Fruit fly (Drosophila melanogaster): ENCODE results near the gene velo.

The velo gene

DNA sequence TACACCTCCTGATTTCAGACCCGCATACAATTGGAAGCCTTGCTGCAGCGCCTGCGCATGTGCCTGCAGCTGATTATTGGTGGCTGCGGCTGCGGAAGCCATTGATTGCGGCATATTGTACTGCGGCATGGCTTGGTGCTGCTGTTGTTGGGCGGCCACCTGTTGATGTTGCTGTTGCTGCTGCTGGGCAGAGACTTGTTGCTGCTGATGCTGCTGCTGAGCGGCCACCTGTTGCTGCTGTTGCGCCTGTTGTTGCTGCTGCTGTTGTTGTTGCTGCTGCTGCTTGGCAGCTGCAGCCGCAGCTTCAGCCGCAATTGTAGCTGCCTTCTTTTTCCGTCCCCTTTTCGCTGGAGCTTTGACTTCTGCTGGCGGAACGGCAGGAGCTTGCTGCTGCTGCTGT is 21.5 kb downstream of the velo start:
- no peak for TF ChIP-seq ttk (optimal IDR thresholded peaks at IDR 0.05)
- no peak for TF ChIP-seq psq (optimal IDR thresholded peaks at IDR 0.05)
- no peak for TF ChIP-seq Sin3A (optimal IDR thresholded peaks at IDR 0.05)
- TF ChIP-seq insv (optimal IDR thresholded peaks at IDR 0.05) = no peak
- TF ChIP-seq h (optimal IDR thresholded peaks at IDR 0.05) = no peak
- TF ChIP-seq Myc (optimal IDR thresholded peaks at IDR 0.05) = no peak

DNA sequence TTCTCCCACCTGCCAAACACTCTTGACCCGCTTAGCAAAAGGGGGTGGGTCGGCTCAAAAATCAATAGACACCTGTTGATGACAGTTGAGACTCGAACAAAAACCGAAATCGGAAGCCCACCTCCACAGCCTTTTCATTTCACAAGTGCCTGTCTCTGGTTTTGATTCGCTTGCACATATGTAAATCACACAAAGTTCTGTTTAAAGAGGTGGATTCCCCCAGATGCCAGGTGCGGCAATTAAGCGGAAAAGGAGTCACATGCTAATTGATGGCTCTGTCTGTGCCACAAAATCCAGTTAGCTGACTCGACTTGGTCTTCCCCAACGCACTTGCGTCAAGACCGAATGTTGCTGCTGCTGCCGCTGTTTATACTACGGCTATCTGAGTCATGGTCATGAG is 28.0 kb downstream of the velo start:
- TF ChIP-seq ttk (optimal IDR thresholded peaks at IDR 0.05) = no peak

DNA sequence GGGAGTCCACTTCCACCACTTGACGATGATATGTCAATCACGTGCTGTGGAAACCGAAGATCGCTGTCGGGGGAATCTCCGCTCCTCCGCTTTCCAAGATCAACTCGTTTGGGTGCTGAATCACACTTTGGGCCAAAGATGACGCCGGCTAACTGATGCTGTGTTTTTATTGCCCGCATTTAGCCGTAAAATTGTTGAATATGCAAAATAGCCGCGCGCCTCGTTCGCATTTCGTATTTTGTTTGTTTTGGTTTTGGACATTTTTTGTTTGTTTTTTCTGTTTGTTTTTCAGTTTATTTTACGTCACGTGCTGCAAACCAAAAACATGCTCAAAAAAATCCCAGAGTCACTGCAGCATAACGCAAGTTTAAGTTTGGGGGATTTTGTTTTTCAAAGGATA is 29.2 kb downstream of the velo start:
- TF ChIP-seq insv (optimal IDR thresholded peaks at IDR 0.05) (no peak), Sin3A (optimal IDR thresholded peaks at IDR 0.05) (no peak), psq (optimal IDR thresholded peaks at IDR 0.05) (no peak), h (optimal IDR thresholded peaks at IDR 0.05) (no peak), ttk (optimal IDR thresholded peaks at IDR 0.05) (no peak), Myc (optimal IDR thresholded peaks at IDR 0.05) (no peak)

DNA sequence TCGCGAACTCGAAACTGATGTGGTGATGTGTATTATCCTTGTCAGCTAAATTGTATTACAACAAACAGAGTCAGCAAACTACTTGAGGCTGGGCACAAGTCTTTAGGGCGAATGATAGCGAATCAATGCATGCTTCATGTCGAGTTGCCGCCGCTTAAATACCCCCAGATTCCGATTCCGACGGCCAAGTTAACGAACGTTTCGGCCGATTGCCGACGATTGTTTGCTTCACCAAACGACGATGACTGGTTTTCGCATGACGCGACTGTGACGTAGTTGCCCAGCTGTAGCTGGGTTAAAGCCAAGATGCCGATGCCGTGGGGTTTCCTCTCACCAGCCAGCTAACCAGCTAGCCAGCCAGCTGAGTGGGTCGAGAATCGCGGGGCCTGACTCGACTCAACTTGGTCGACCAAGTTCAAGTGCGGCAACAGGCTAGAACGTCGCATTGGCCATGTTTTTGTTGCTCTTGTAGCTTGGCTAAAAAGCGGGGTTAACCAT is 33.1 kb downstream of the velo start, which contains the start of gene ple:
Gene ple (minus strand): TSS at position 134 of the 498 bp plus-strand sequence.
- TF ChIP-seq psq (optimal IDR thresholded peaks at IDR 0.05) = no peak
- TF ChIP-seq Sin3A (optimal IDR thresholded peaks at IDR 0.05) = no peak
- TF ChIP-seq h (optimal IDR thresholded peaks at IDR 0.05) = no peak
- no peak for TF ChIP-seq Myc (optimal IDR thresholded peaks at IDR 0.05)

DNA sequence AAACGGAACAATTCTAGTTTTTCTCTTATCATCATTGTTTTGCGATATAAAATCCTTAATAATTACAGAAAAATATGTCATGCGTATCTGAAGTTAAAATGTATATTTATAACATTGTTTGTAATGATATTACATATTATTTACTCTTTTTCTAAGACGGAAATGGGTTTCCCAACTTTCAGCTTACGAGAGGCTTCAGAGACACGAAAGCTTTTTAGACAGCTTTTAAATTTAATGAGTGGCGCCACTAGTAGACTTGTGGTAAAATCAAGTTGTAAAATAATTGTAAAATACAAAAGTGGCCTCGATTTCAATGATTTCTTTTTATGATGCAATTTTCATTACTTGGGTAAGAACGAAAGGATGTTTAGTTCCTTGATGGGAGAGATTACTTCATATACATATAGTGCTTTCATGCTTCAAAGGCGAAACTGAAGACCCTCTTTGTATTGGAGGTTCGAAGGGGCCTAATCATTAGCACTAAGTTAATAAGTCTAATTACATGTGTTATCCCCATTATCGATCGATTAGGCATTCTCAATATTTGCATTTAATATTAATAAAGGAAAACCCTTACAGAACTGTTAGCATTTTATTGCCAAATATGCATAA is 43.5 kb downstream of the velo start:
- no peak for TF ChIP-seq h (optimal IDR thresholded peaks at IDR 0.05)
- TF ChIP-seq ttk (optimal IDR thresholded peaks at IDR 0.05) = no peak
- TF ChIP-seq psq (optimal IDR thresholded peaks at IDR 0.05) = no peak

DNA sequence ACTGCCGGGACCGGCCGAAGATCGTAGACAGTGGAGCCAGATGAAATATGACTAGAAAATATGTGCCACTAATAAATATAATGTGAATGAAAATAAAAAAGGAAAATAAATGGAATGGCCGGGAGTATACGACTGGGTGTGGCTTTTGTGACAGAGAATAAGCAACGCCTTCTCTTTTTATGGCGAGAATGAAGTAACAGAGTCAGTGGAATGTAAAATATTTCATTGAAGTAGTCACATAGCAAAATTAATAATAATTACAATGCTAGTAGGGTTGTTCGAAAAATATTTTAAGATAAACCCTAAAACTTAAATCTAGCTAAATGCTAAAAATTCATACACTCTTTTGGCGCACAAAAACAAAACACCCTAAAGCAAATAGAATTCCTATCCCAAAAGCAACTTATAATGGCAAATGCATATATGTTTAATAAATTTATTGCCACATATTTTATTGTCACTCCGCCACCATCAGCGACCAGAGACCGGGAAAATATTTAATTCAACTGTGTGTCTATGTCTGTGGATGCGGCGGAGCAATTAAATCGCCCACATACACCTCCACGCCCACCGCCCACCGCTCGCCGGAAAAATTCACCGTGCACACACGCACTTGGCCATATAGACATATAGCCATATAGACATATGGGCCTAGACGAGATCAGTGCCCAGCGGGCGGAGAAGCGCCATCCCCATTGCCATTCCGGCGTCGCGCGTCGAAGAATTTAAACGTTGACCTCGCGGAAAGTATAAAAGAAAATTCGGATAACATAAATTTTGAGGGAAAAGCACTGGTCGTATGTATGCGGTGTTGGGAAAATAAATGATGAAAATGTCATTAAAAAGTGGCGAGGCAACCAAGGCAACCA is 45.6 kb downstream of the velo start:
- TF ChIP-seq Myc (optimal IDR thresholded peaks at IDR 0.05) (no peak), insv (optimal IDR thresholded peaks at IDR 0.05) (no peak), Sin3A (optimal IDR thresholded peaks at IDR 0.05) (no peak), ttk (optimal IDR thresholded peaks at IDR 0.05) (no peak), h (optimal IDR thresholded peaks at IDR 0.05) (no peak), psq (optimal IDR thresholded peaks at IDR 0.05) (no peak)

DNA sequence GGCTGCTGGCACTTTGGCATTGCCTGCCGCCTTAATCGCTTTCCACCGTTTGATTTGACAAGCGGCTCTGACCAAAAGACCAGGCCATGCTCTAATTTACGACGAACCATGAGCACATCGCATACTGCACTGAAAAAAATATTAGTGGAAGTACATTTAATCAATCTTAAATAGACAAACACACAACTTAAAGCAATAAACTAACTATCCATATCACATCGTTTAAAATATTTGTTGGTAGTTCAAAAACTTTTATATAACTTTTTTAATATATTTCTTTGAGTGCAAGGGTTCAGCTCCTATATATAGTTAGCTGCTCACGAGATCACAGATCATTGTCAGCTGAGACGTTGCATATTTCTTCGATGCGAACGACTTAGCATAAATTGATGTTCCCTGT is 46.7 kb downstream of the velo start:
- TF ChIP-seq ttk (optimal IDR thresholded peaks at IDR 0.05) (no peak), insv (optimal IDR thresholded peaks at IDR 0.05) (no peak), h (optimal IDR thresholded peaks at IDR 0.05) (no peak), psq (optimal IDR thresholded peaks at IDR 0.05) (no peak)

DNA sequence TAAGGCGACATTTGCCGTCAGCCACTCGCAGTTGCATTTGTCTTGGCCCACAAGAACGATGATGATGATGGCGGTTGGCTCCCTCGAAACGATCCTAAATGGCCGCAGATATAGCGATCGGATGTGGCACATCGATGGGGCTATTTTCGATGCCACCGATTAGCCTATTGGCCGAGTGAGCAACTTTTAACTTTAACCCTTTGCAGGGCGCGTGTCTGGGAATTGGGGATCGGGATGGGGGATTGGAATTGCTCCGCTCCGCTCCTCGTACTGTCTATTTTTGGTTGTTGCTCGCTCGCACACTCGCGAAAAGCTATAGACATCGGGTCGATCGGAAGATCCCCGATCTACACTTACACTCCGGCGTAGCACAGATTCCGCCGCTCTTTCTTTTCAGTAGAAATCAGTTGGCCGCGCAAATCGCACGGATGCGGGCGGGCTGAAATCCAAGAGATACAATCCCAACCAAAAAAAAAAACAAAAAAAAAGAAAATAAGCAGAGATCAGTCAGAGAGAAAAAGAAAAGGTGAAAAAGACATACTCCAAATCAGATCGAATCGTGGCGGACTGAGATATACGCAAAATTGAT is 48.0 kb downstream of the velo start, which contains the start of gene CG8519:
Gene CG8519 (plus strand): TSS at position 393 of the 589 bp plus-strand sequence.
- TF ChIP-seq insv (optimal IDR thresholded peaks at IDR 0.05) (no peak), ttk (optimal IDR thresholded peaks at IDR 0.05) (no peak)

DNA sequence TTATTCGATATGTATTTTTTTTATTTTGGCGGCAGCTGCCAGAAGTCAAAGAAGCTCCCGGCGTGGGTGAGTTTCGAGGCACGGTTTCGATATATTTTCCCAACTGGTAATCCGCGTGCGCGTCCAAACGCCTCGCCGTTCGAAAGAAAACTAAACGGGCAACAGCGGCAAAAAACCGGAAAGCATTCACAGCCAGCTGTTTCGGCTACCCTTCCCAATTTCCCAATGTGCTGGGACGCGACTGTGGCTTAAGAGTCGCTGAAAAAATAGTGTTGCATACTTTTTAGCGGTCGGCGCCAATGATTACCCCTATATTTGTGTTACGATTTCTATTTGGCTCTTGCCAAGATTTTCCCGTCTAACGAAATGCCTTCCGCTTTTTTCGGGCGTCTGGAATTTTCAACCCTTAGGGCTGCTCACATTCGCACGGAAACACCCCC is 49.2 kb downstream of the velo start, which contains the start of gene SP1173:
Gene SP1173 (minus strand): TSS at position 154 of the 440 bp plus-strand sequence.
- TF ChIP-seq Myc (optimal IDR thresholded peaks at IDR 0.05) (no peak), insv (optimal IDR thresholded peaks at IDR 0.05) (no peak), psq (optimal IDR thresholded peaks at IDR 0.05) (no peak), ttk (optimal IDR thresholded peaks at IDR 0.05) (no peak), Sin3A (optimal IDR thresholded peaks at IDR 0.05) (no peak)

DNA sequence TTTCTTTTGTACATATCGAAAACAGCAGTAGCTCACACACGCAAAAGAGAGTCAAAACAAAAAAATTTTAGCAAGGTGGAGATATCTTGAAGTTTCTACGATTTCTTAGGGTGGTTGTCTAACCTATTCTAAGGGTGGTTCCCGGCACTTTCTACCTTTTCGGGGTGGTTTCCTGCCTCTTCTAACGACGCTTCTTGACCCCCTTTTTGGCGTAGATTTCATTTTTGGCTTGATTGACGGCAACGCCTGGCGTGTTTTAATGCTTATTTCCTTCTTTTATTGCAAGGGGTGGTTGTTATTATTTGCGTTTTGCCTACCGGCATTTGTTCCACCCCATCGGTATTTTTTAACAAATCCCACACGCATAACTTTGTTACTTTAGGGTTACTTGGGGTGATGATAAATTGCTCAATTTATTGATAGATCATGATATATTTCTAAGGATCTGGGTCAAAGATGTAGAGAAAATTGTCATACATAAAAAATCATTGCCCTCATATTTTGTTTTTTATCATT is 51.5 kb downstream of the velo start:
- TF ChIP-seq ttk (optimal IDR thresholded peaks at IDR 0.05) (no peak), psq (optimal IDR thresholded peaks at IDR 0.05) (no peak), Myc (optimal IDR thresholded peaks at IDR 0.05) (no peak), Sin3A (optimal IDR thresholded peaks at IDR 0.05) (no peak), insv (optimal IDR thresholded peaks at IDR 0.05) (no peak)

DNA sequence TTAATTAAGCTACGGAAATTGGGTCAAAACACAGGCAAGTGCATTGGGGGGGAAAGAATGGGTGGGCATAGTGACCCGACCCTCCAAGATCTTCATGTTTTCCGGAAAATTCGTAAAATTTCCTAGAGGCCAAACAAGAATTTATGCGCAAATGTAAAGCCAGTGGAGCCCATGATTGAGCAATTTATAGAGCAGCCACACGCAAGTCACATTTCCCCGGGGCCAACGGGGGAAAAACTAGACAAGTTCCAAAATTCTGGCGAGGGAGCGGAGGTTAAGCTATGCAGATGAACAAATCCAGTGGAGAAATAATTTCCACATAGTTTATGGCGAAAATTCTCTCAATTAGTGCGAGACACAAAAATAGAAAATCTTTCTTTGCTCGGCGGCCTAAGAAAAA is 55.2 kb downstream of the velo start:
- TF ChIP-seq psq (optimal IDR thresholded peaks at IDR 0.05) = no peak
- TF ChIP-seq h (optimal IDR thresholded peaks at IDR 0.05) = no peak
- no peak for TF ChIP-seq Myc (optimal IDR thresholded peaks at IDR 0.05)
